Worm (Caenorhabditis elegans) whole organism, late embryonic: Measurements from ENCODE around the gene C29F3.7.
"Not testable (repeated sequence)": the region's sequence is repeated elsewhere in the genome, so short reads cannot be mapped to it uniquely, and the experiment has no call there.

Experiments
- C08G9.2 ChIP-seq: sonication (generic microtip); optimal IDR thresholded peaks from 2 replicates; lab custom pipeline; 2016; ENCODE audit warnings: mild to moderate bottlenecking, missing genetic modification characterization, moderate library complexity, missing compliant biosample characterization
- C38D4.7 ChIP-seq: fragments of 200-800 bp; sonication (Bioruptor generic); optimal IDR thresholded peaks from 2 replicates; lab custom pipeline; 2018; ENCODE audit warnings: mild to moderate bottlenecking, missing genetic modification characterization, moderate library complexity, missing compliant biosample characterization
- K02D7.2 ChIP-seq: sonication (generic microtip); optimal IDR thresholded peaks from 2 replicates; lab custom pipeline; 2017; ENCODE audit warnings: mild to moderate bottlenecking, missing genetic modification characterization, missing compliant biosample characterization
- K09A11.1 ChIP-seq: sonication (generic microtip); optimal IDR thresholded peaks from 2 replicates; lab custom pipeline; 2017; ENCODE audit warnings: antibody characterized with exemption, mild to moderate bottlenecking, missing genetic modification characterization, missing compliant biosample characterization; ENCODE audit not compliant: insufficient read depth
- T23F11.4 ChIP-seq: fragments of 200-800 bp; sonication (Bioruptor generic); optimal IDR thresholded peaks from 2 replicates; lab custom pipeline; 2018; ENCODE audit warnings: mild to moderate bottlenecking, missing genetic modification characterization, missing compliant biosample characterization
- Y22D7AL.16 ChIP-seq: sonication (generic microtip); optimal IDR thresholded peaks from 2 replicates; lab custom pipeline; 2016; ENCODE audit warnings: missing genetic modification characterization, missing compliant biosample characterization
- ama-1 ChIP-seq: fragments of 150-350 bp; optimal IDR thresholded peaks from 2 replicates; lab custom pipeline; 2014
- ceh-18 ChIP-seq: sonication (generic microtip); optimal IDR thresholded peaks from 2 replicates; lab custom pipeline; 2016; ENCODE audit warnings: missing genetic modification characterization, missing compliant biosample characterization
- ceh-2 ChIP-seq: sonication (generic microtip); optimal IDR thresholded peaks from 2 replicates; lab custom pipeline; 2016; ENCODE audit warnings: missing genotype, missing genetic modification characterization, missing compliant biosample characterization
- ceh-22 ChIP-seq: sonication (generic microtip); optimal IDR thresholded peaks from 2 replicates; lab custom pipeline; 2017; ENCODE audit warnings: missing biosample characterization, missing genetic modification characterization
- ceh-24 ChIP-seq: sonication (generic microtip); optimal IDR thresholded peaks from 2 replicates; lab custom pipeline; 2016; ENCODE audit warnings: mild to moderate bottlenecking, missing genetic modification characterization, missing compliant biosample characterization
- ceh-31 ChIP-seq: sonication (generic microtip); optimal IDR thresholded peaks from 2 replicates; lab custom pipeline; 2016; ENCODE audit warnings: missing genetic modification characterization, missing compliant biosample characterization
- ceh-34 ChIP-seq: sonication (generic microtip); optimal IDR thresholded peaks from 2 replicates; lab custom pipeline; 2016; ENCODE audit warnings: mild to moderate bottlenecking, missing genetic modification characterization, missing compliant biosample characterization
- ceh-45 ChIP-seq: fragments of 200-800 bp; sonication (Bioruptor generic); IDR thresholded peaks from 2 replicates; pipeline ENCODE4 v1.3.6; 2022; ENCODE audit warnings: missing genetic modification reagents, missing genetic modification characterization, missing compliant biosample characterization
- ceh-48 ChIP-seq: sonication (generic microtip); optimal IDR thresholded peaks from 2 replicates; lab custom pipeline; 2016; ENCODE audit warnings: missing genetic modification characterization, inconsistent platforms, missing compliant biosample characterization
- dmd-4 ChIP-seq: sonication (generic microtip); optimal IDR thresholded peaks from 2 replicates; lab custom pipeline; 2016; ENCODE audit warnings: borderline replicate concordance, missing genetic modification characterization, missing compliant biosample characterization
- dve-1 ChIP-seq: sonication (generic microtip); optimal IDR thresholded peaks from 2 replicates; lab custom pipeline; 2017; ENCODE audit warnings: antibody characterized with exemption, mild to moderate bottlenecking, missing genetic modification characterization, missing compliant biosample characterization
- elt-2 ChIP-seq: sonication (generic microtip); optimal IDR thresholded peaks from 2 replicates; lab custom pipeline; 2016; ENCODE audit warnings: missing genetic modification reagents, missing genetic modification characterization, missing compliant biosample characterization
- fax-1 ChIP-seq: sonication (generic microtip); optimal IDR thresholded peaks from 2 replicates; lab custom pipeline; 2016; ENCODE audit warnings: missing genotype, missing genetic modification characterization, missing compliant biosample characterization
- fkh-10 ChIP-seq: fragments of 150-350 bp; optimal IDR thresholded peaks from 2 replicates; lab custom pipeline; 2014; ENCODE audit warnings: missing biosample characterization, missing genetic modification reagents, missing genetic modification characterization
- fkh-6 ChIP-seq: sonication (generic microtip); optimal IDR thresholded peaks from 2 replicates; lab custom pipeline; 2016; ENCODE audit warnings: missing genetic modification characterization, missing compliant biosample characterization
- hlh-30 ChIP-seq: sonication (generic microtip); optimal IDR thresholded peaks from 2 replicates; lab custom pipeline; 2017; ENCODE audit warnings: antibody characterized with exemption, missing genetic modification characterization, missing compliant biosample characterization; ENCODE audit not compliant: insufficient read depth
- hlh-8 ChIP-seq: sonication (generic microtip); optimal IDR thresholded peaks from 2 replicates; lab custom pipeline; 2016; ENCODE audit warnings: missing genotype, missing genetic modification characterization, missing compliant biosample characterization
- lim-6 ChIP-seq: sonication (generic microtip); optimal IDR thresholded peaks from 2 replicates; lab custom pipeline; 2016; ENCODE audit warnings: missing genetic modification characterization, missing compliant biosample characterization
- lin-11 ChIP-seq: fragments of 200-800 bp; sonication (Bioruptor generic); optimal IDR thresholded peaks from 2 replicates; lab custom pipeline; 2018; ENCODE audit warnings: mild to moderate bottlenecking, missing genetic modification characterization, missing compliant biosample characterization
- madf-2 ChIP-seq: sonication (generic microtip); optimal IDR thresholded peaks from 2 replicates; lab custom pipeline; 2017; ENCODE audit warnings: missing genetic modification characterization, missing compliant biosample characterization
- mec-3 ChIP-seq: sonication (generic microtip); optimal IDR thresholded peaks from 2 replicates; lab custom pipeline; 2016; ENCODE audit warnings: borderline replicate concordance, missing genetic modification characterization, missing compliant biosample characterization
- nhr-232 ChIP-seq: sonication (generic microtip); optimal IDR thresholded peaks from 2 replicates; lab custom pipeline; 2016; ENCODE audit warnings: missing genetic modification characterization, missing compliant biosample characterization
- pha-2 ChIP-seq: sonication (generic microtip); optimal IDR thresholded peaks from 2 replicates; lab custom pipeline; 2017; ENCODE audit warnings: mild to moderate bottlenecking, missing genetic modification characterization, missing compliant biosample characterization
- pha-4 ChIP-seq: fragments of 150-350 bp; optimal IDR thresholded peaks from 2 replicates; lab custom pipeline; 2018; ENCODE audit warnings: missing biosample characterization, missing genetic modification reagents, missing genetic modification characterization
- ref-2 ChIP-seq: sonication (generic microtip); optimal IDR thresholded peaks from 2 replicates; lab custom pipeline; 2016; ENCODE audit warnings: missing genetic modification characterization, missing compliant biosample characterization
- rnt-1 ChIP-seq: sonication (generic microtip); optimal IDR thresholded peaks from 2 replicates; lab custom pipeline; 2016; ENCODE audit warnings: missing genetic modification characterization, missing compliant biosample characterization
- sox-2 ChIP-seq: fragments of 200-800 bp; sonication (Bioruptor generic); IDR thresholded peaks from 2 replicates; pipeline ENCODE4 v1.3.6; 2022; ENCODE audit warnings: missing genetic modification reagents, missing genetic modification characterization, missing compliant biosample characterization
- sox-4 ChIP-seq: sonication (generic microtip); optimal IDR thresholded peaks from 2 replicates; lab custom pipeline; 2017; ENCODE audit warnings: mild to moderate bottlenecking, missing genetic modification characterization, inconsistent platforms, missing compliant biosample characterization
- syd-9 ChIP-seq: sonication (generic microtip); optimal IDR thresholded peaks from 2 replicates; lab custom pipeline; 2016; ENCODE audit warnings: mild to moderate bottlenecking, missing genetic modification characterization, moderate library complexity, missing compliant biosample characterization
- tbx-2 ChIP-seq: sonication (generic microtip); optimal IDR thresholded peaks from 2 replicates; lab custom pipeline; 2016; ENCODE audit warnings: missing genetic modification characterization, missing compliant biosample characterization
- tbx-7 ChIP-seq: sonication (generic microtip); optimal IDR thresholded peaks from 2 replicates; lab custom pipeline; 2016; ENCODE audit warnings: missing genotype, missing genetic modification characterization, missing compliant biosample characterization
- ttx-3 ChIP-seq: sonication (generic microtip); optimal IDR thresholded peaks from 2 replicates; lab custom pipeline; 2016; ENCODE audit warnings: missing genetic modification reagents, missing genetic modification characterization, missing compliant biosample characterization
- unc-42 ChIP-seq: sonication (generic microtip); optimal IDR thresholded peaks from 2 replicates; lab custom pipeline; 2016; ENCODE audit warnings: missing genotype, missing genetic modification characterization, missing compliant biosample characterization
- unc-86 ChIP-seq: sonication (generic microtip); optimal IDR thresholded peaks from 2 replicates; lab custom pipeline; 2016; ENCODE audit warnings: missing genetic modification characterization, missing compliant biosample characterization
- zip-5 ChIP-seq: sonication (generic microtip); optimal IDR thresholded peaks from 2 replicates; lab custom pipeline; 2016; ENCODE audit warnings: missing genetic modification characterization, missing compliant biosample characterization
- ztf-16 ChIP-seq: sonication (generic microtip); optimal IDR thresholded peaks from 2 replicates; lab custom pipeline; 2017; ENCODE audit warnings: missing genetic modification characterization, missing compliant biosample characterization

Gene C29F3.7

DNA sequence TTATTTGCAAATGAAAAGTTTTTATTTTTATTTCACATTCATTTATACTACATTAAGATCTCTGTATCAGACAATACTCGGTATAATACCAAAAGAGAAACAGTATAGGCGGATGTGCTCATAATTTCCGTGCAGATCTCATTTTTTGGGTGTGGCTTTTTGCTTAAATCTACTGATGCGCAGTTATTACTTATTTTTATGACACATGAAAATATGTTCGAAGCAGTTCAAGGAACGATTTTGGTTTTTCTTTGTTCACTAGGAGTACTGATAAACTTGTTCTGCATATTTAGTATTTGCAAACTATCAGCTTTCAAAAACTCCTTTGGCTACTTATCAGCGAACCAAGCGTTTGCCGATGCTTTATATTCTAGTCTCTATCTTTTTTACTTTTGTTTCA is 2.3 kb upstream of the C29F3.7 start, which contains the start of gene srx-58:
TSS of gene srx-58 (plus strand) at position 301 of the 400 bp plus-strand sequence.
- TF ChIP-seq unc-42 (tag; lab: Kevin White, UChicago) (no peak), mec-3 (tag; lab: Kevin White, UChicago) (no peak), nhr-232 (tag; lab: Kevin White, UChicago) (no peak), ama-1 (lab: Kevin White, UChicago) (no peak), hlh-30 (tag; lab: Kevin White, UChicago) (no peak), tbx-7 (no peak), ceh-48 (tag; lab: Kevin White, UChicago) (no peak), fkh-10 (no peak), madf-2 (tag; lab: Kevin White, UChicago) (no peak), K02D7.2 (tag; lab: Kevin White, UChicago) (no peak), pha-2 (tag; lab: Kevin White, UChicago) (no peak), ref-2 (no peak), unc-86 (tag; lab: Kevin White, UChicago) (no peak), dve-1 (no peak)
- TF ChIP-seq, all 69 proteins: peak for 0

DNA sequence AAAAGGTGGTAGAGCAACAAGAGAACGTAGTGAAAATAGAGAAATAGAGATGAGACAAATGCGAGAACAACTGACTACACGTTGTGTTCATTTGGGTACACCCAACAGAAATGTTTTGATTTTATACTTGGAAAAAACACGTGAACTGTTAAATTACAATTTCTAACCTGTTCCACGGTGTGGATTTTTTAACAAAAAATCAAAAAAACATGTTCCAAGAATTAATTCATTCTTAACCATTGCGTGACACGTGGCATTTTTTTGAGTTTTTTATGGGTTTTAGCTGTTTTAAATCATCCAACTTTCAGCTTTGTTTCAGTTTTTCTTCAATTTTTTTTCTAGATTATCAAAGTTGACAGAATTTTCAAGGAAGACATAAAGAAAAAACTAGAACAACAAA is 6.7 kb downstream of the C29F3.7 start, which contains the start of gene ech-1.1:
TSS of gene ech-1.1 (minus strand) at position 101 of the 400 bp plus-strand sequence.
- TF ChIP-seq ceh-18 (tag; lab: Kevin White, UChicago); nhr-232 (tag; lab: Kevin White, UChicago); dmd-4: not testable (repeated sequence)

DNA sequence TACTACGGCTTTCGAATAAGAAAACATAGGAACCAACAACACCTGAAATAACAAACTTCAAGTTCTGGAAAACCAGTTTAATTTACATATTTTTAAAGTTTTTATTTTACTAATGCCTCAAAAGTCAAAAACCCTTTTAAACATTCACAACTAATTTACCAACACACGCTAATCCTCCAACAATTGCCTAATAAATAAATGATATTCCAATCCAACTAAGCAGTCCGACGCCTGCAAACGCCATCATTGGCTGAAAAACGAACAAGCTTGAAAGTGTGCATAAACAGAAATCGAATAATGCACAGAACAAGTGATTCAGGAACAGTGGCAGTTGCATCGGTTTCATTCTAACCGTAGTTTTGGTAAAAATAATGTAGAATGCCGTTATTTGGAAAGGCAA is 13.1 kb downstream of the C29F3.7 start:
- TF ChIP-seq tbx-2 (tag; lab: Kevin White, UChicago): no peak
- TF ChIP-seq ttx-3: no peak
- no peak for TF ChIP-seq ztf-16 (tag; lab: Kevin White, UChicago)
- no peak for TF ChIP-seq fax-1 (tag; lab: Kevin White, UChicago)
- TF ChIP-seq syd-9 (tag; lab: Kevin White, UChicago): no peak
- no peak for TF ChIP-seq ceh-2 (tag; lab: Kevin White, UChicago)
- no peak for TF ChIP-seq dmd-4
- TF ChIP-seq, all 69 proteins: peak for 0

DNA sequence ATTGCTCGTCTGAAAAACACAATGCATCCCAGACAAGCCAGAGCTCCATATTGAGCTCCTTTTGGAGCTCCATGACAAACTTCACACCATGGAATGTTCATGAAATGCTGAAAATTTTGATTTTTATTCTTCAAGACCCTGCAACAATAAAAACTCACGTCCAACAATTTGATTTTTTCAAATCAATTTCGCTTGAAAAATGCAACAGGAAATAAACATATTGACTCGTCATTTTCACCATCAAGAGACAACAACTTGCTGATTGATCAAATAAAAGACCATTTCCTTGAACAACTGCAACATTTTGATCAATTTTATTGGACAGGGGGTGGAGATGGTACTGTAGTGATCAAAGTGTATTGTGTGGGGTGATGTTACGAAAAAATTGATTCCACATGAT is 15.0 kb downstream of the C29F3.7 start, which contains the start of gene nhr-269:
TSS of gene nhr-269 (minus strand) at position 101 of the 400 bp plus-strand sequence.
- TF ChIP-seq elt-2 (tag; lab: Kevin White, UChicago): no peak
- TF ChIP-seq zip-5 (tag; lab: Kevin White, UChicago): no peak
- no peak for TF ChIP-seq ceh-2 (tag; lab: Kevin White, UChicago)
- no peak for TF ChIP-seq T23F11.4 (GFP tag; lab: Kevin White, UChicago)
- TF ChIP-seq hlh-8 (tag; lab: Kevin White, UChicago): no peak
- TF ChIP-seq K09A11.1: no peak
- no peak for TF ChIP-seq ceh-24 (tag; lab: Kevin White, UChicago)
- TF ChIP-seq ceh-18 (tag; lab: Kevin White, UChicago): no peak
- TF ChIP-seq fax-1 (tag; lab: Kevin White, UChicago): no peak
- TF ChIP-seq fkh-6 (tag; lab: Kevin White, UChicago): no peak
- no peak for TF ChIP-seq syd-9 (tag; lab: Kevin White, UChicago)
- TF ChIP-seq ztf-16 (tag; lab: Kevin White, UChicago): no peak
- no peak for TF ChIP-seq ceh-34 (tag; lab: Kevin White, UChicago)
- no peak for TF ChIP-seq C38D4.7
- TF ChIP-seq K02D7.2 (tag; lab: Kevin White, UChicago): no peak
- no peak for TF ChIP-seq rnt-1 (tag; lab: Kevin White, UChicago)
- no peak for TF ChIP-seq ceh-45 (GFP tag; lab: Robert Waterston, UW)

DNA sequence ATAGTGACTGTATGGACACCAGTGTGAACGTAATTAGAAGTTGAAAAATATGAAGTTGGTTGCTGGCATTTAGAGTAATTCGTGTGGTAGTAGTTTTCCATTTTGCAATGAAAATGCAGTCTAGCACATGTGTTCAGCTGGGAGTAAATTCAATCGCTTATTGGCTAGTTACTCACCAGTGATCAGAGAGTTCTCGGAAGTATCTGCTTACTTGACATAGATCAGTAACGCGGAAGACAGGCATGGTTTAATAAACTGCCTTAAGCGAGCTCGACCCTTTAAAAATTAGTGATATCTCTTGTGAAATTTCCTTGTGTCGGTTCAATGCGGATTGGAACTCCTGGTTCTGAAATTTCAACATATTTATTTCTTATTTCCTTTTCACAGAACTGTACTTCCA is 21.5 kb downstream of the C29F3.7 start, which contains the start of gene srh-52:
TSS of gene srh-52 (minus strand) at position 101 of the 400 bp plus-strand sequence.
- TF ChIP-seq hlh-30 (tag; lab: Kevin White, UChicago) (no peak), lin-11 (no peak), hlh-8 (tag; lab: Kevin White, UChicago) (no peak), ceh-18 (tag; lab: Kevin White, UChicago) (no peak), ama-1 (lab: Kevin White, UChicago) (no peak), ttx-3 (no peak), sox-4 (tag; lab: Kevin White, UChicago) (no peak), lim-6 (no peak), ceh-31 (tag; lab: Kevin White, UChicago) (no peak), C08G9.2 (tag; lab: Kevin White, UChicago) (no peak), ceh-34 (tag; lab: Kevin White, UChicago) (no peak), fkh-6 (tag; lab: Kevin White, UChicago) (no peak), ceh-22 (tag; lab: Kevin White, UChicago) (no peak), pha-4 (tag; lab: Kevin White, UChicago) (no peak), T23F11.4 (GFP tag; lab: Kevin White, UChicago) (no peak), syd-9 (tag; lab: Kevin White, UChicago) (no peak), K02D7.2 (tag; lab: Kevin White, UChicago) (no peak), sox-2 (GFP tag; lab: Robert Waterston, UW) (no peak), Y22D7AL.16 (tag; lab: Kevin White, UChicago) (no peak), fax-1 (tag; lab: Kevin White, UChicago) (no peak)
